Fruit fly (Drosophila melanogaster) ovary, adult (tissue): Measurements from ENCODE around the gene CG10804.

Experiments used
- CG17801 ChIP-seq: fragments of 200-800 bp; optimal IDR thresholded peaks from 2 replicates; lab custom pipeline; 2019; ENCODE audit warnings: missing biosample characterization, mild to moderate bottlenecking, missing genetic modification characterization, moderate library complexity; ENCODE audit not compliant: partially characterized antibody

The CG10804 gene

dm6 chrX:3460140-3460642, 21.9 kb downstream of the CG10804 start, which contains the start of the genes CG16782 and CG10801:
Gene CG16782 (minus strand): TSS chrX:3460240.
Gene CG10801 (plus strand): TSS chrX:3460592.
- no peak for TF ChIP-seq CG17801 (GFP tag; lab: Kevin White, UChicago)

DNA sequence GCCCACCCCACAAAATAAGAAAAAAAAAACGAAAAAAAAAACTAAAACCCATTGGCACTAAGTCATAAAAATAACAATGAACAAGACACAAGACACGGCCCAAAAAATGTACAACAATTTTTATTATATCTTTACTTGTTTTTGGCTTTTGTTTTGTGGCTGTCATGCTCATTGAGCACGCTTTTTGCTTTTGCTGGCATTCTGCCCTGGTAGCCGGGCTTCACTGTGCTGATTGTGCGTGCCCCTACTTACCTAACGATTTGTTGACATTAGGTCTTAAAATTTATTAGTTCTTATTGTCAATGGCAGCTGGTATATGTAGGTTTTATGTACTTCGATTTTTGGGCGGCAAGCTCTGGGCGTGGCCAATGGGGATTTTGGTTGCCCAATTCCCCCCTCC, 23.6 kb downstream of the CG10804 start:
- peak; percentile 14 for TF ChIP-seq CG17801 (GFP tag; lab: Kevin White, UChicago)

dm6 chrX:3457518-3457917, 24.6 kb downstream of the CG10804 start:
- TF ChIP-seq CG17801 (GFP tag; lab: Kevin White, UChicago), result no peak

DNA sequence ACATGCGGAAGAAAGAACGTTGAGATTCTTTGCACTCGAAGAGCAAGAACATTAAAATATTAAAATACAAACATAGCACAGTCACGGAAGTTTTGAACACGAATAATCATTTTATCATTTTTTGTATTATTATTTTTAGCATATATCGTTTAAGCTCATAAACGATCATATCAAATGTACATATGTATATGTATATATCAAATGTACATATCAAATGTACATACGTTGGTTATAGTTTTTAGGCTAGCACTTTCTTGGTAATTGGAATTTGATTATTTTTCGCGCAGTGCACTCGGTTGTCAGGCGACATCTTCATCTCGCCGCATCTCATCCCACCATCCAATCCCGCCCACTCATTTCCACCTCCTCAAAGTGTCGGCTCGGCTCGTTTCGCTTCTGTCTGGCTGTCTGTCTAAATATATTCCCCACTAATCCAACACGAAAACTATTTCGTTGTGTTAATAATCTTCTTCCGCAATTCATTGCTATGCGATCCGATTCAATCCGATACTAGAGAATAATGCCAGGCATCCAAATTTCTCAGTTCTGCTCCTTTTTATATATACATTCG, 26.6 kb downstream of the CG10804 start:
- no peak for TF ChIP-seq CG17801 (GFP tag; lab: Kevin White, UChicago)

- TF ChIP-seq CG17801 (GFP tag; lab: Kevin White, UChicago), result no peak
Measured at dm6 chrX:3454715-3455114, 27.4 kb downstream of the CG10804 start.

- TF ChIP-seq CG17801 (GFP tag; lab: Kevin White, UChicago), result no peak
Measured at dm6 chrX:3453038-3453819, 28.9 kb downstream of the CG10804 start.

- TF ChIP-seq CG17801 (GFP tag; lab: Kevin White, UChicago), result no peak
Measured at dm6 chrX:3451916-3452315, 30.2 kb downstream of the CG10804 start.

dm6 chrX:3451250-3451786, 30.8 kb downstream of the CG10804 start:
- no peak for TF ChIP-seq CG17801 (GFP tag; lab: Kevin White, UChicago)

dm6 chrX:3448893-3449394, 33.2 kb downstream of the CG10804 start, which contains the start of gene CG12535:
Gene CG12535 (minus strand): TSS chrX:3448943.
- no peak for TF ChIP-seq CG17801 (GFP tag; lab: Kevin White, UChicago)

DNA sequence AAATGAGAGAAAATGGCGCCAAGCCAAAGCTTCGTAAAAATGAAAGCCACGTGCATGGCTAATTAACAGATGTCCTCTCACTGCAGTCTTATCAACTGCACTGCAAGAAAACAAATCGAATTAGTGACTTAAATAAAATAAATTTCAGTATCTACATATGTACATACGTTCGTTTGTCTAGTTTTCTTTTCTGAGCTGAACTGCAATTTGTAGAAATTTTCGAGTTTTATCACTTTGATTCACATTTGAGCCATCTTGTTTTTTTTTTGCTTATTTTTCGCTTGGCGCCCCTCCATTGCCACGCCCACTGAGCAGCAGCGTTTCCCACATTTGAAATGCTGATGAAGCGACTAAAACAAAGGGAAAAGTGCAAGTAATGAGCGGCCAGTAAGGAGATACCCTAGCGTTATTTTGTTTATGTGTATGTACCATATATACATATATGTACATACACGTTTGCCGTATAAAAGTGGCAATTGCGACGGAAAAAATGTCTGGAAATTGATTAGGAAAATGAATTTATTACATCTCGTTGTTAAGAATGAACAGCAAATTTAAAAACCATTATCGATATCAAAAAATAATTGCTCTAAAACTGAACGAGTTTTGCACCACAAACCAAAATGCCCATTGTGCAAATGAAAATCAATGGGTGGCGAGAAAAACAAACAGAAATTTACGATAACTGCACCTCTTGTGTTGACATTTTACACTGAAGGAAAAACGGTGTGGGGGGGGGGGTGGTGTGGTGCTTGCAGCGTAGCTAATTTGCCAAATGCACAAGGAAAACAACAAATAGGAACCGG, 34.2 kb downstream of the CG10804 start:
- TF ChIP-seq CG17801 (GFP tag; lab: Kevin White, UChicago), result peak; percentile 64

- peak; percentile 81 for TF ChIP-seq CG17801 (GFP tag; lab: Kevin White, UChicago)
Measured at dm6 chrX:3446650-3447049, 35.5 kb downstream of the CG10804 start.

DNA sequence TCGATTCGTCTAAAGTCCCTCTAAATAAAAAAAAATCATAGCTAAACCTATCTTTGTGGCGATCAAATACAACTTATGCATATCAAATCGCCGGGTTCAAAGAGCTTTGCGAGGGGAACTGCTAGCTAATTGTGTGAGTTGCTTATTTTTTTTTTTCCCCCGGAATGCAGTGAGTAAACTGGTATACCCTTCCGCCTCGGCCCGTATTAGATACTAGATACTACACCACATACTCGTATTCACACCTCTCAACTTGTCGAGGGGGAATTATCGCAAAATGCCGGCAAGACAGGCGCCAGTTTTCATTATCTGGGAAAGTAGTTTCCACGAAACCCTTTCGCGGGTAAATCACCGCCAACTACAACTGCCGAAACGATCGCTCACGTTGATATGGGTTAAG, 36.0 kb downstream of the CG10804 start:
- TF ChIP-seq CG17801 (GFP tag; lab: Kevin White, UChicago), result no peak

DNA sequence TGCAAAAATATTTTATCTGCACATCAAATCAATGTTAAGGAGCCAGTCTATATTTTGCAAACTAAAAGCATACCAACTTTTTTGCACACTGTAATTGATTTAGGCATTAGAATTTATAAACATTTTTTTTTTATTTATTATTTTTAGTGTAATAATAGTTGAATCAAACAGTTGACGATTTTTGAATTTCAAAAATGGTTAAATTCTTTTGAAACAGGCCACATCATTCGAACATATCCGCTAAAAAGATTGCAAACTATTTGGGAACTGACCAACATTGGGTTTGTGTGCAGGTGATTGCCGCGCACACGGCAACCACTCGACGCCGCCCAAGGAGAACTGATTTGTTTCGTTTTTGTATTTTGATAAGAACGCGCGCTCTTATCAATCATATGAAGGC, 37.3 kb downstream of the CG10804 start:
- TF ChIP-seq CG17801 (GFP tag; lab: Kevin White, UChicago), result no peak

DNA sequence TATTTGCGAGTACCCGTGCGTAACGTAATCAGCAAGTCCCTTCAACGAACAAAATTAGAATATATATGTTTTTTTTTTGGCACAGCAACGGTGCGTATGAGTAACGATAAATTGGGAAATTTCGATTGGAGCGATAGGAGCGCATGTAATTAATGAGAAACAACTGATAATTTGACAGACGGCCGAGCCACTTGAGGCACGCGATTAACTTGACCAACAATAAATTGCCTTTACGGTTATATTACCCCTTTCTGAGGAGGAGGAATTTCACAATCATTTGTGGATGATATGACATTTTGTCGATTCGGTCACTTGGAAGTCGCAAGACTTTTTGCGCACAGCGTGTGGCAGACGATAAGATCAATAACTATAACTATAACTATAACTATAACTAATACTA, 38.2 kb downstream of the CG10804 start:
- TF ChIP-seq CG17801 (GFP tag; lab: Kevin White, UChicago), result no peak
